Worm (Caenorhabditis elegans): Measurements from ENCODE around the gene F09B12.5.

Gene F09B12.5

DNA sequence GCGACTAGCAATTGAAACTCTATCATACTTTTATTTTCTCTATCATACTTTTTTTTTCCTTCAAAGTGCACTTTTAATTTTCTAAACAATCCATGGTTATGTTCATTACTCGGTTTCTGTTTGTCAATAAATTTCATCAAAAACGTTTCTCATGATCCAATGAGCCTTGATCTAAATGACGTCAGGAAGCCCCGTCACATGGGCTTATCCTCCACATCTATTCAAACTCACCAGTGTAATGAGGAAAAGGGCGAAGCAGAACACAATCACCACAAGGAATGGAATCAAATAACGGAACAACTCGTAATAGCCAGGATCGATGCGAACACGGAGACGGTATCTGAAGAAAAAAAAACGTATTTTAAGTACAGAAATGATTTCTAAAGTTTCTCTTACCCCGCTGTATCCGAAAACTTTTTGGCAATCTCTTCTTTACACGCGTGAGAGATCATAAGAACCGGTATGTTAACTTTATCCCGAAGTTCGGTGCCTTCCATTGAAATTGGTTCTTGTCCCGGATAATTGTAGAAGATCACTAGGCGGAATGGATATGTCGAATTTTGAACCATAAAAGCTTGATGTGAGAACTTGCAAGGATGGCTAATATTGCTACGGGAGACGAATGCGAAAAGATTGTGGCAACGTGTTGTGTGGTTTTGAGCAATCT is 45.3 kb upstream of the F09B12.5 start:
- TF ChIP-seq ekl-4 (GFP tag; IDR thresholded peaks at IDR 0.05) (no peak), tbp1 (GFP tag; optimal IDR thresholded peaks at IDR 0.05) (no peak), hlh-12 (tag; optimal IDR thresholded peaks at IDR 0.05) (no peak), pbrm-1 (GFP tag; IDR thresholded peaks at IDR 0.05) (no peak), ztf-22 (GFP tag; optimal IDR thresholded peaks at IDR 0.05) (no peak), F52B5.7 (tag; optimal IDR thresholded peaks at IDR 0.05) (no peak), akir-1 (GFP tag; optimal IDR thresholded peaks at IDR 0.05) (no peak), B0261.1 (tag; optimal IDR thresholded peaks at IDR 0.05) (no peak), bed-1 (GFP tag; IDR thresholded peaks at IDR 0.05) (no peak), chd-7 (tag; optimal IDR thresholded peaks at IDR 0.05) (no peak), F10E7.11 (tag; optimal IDR thresholded peaks at IDR 0.05) (no peak)

DNA sequence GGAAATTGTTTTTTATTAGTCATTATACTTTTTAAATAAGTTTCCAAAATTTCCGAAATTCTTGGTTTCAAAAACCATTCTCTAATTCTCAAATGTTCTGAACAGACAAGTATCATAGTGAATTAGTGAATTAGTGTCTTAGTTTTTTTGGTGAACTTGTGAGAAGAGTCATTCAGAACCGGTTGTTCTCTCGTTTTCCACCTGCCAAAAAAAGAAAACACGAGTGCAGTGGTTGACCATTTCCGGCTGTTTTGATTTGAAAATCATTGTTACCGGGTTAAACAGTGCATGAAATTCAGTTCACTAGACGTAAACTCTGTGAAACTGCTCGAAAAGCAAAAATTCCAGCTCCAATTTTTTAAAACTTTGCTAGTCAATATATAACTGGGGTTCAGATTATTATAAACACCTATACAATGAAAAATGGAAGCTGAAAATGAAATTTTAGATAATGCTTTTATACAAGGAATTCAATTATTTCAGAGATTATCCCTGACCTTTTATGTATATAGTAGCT is 44.7 kb upstream of the F09B12.5 start:
- TF ChIP-seq Y53F4B.3 (GFP tag; IDR thresholded peaks at IDR 0.05) (no peak), F57A8.1 (GFP tag; optimal IDR thresholded peaks at IDR 0.05) (no peak), nhr-80 (tag; optimal IDR thresholded peaks at IDR 0.05) (no peak), Y67H2A.10 (GFP tag; conservative IDR thresholded peaks at IDR 0.05) (no peak), somi-1 (GFP tag; optimal IDR thresholded peaks at IDR 0.05) (no peak), lsy-27 (tag; optimal IDR thresholded peaks at IDR 0.05; ENCODE audit: borderline replicate concordance, insufficient read depth) (no peak), snpc-1.1 (tag; optimal IDR thresholded peaks at IDR 0.05; ENCODE audit: insufficient read depth) (no peak), lin-26 (GFP tag; IDR thresholded peaks at IDR 0.05) (no peak), madf-8 (GFP tag; conservative IDR thresholded peaks at IDR 0.05) (no peak), hsf-1 (GFP tag; IDR thresholded peaks at IDR 0.05) (no peak), hlh-12 (tag; optimal IDR thresholded peaks at IDR 0.05) (no peak), mcd-1 (GFP tag; IDR thresholded peaks at IDR 0.05) (no peak)

DNA sequence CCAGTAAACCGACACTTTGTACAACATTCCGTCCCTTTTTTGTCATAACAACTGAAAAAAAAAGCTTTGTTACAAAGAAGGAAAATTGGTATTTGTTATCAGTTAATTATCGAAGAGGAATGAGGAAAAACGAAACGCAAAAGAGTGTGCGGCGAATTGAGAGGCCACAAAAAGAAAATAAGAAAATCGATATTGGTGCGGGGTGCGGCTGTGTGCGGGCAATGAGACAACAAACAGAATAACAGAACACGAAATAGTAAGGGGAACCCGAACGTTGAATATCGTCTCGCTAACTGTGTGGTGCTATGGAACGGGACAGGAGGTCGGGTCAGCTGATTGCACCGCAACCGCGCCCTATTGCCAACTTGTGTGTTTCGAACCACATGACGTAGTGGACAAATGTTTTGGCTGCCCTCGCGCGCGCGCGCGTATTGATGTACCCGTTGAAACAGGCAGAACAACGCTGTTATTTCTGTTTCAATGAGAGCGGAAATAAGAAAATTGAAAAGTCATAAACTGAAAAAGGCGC is 43.9 kb upstream of the F09B12.5 start, which contains the start of gene C18B12.4:
Gene C18B12.4 (minus strand): TSS at position 51 of the 529 bp plus-strand sequence.
- peak; percentile 92 for TF ChIP-seq dox-1 (GFP tag; IDR thresholded peaks at IDR 0.05)
- TF ChIP-seq K11D2.4 (GFP tag; IDR thresholded peaks at IDR 0.05) = peak; percentile 87; the same call in 1 of the 2 replicates
- TF ChIP-seq nhr-27 (tag; optimal IDR thresholded peaks at IDR 0.05) = no peak
- TF ChIP-seq mes-4 (tag; optimal IDR thresholded peaks at IDR 0.05) = no peak
- no peak; the same call in 1 of the 2 replicates for TF ChIP-seq Y53G8AR.9 (GFP tag; conservative IDR thresholded peaks at IDR 0.05)
- no peak for TF ChIP-seq Y79H2A.3 (GFP tag; conservative IDR thresholded peaks at IDR 0.05)
- TF ChIP-seq bed-2 (GFP tag; IDR thresholded peaks at IDR 0.05) = peak; percentile 74
- TF ChIP-seq F39B2.1 (GFP tag; IDR thresholded peaks at IDR 0.05) = no peak
- TF ChIP-seq hrde-1 (tag; optimal IDR thresholded peaks at IDR 0.05; ENCODE audit: borderline replicate concordance) = no peak
- TF ChIP-seq mcd-1 (GFP tag; IDR thresholded peaks at IDR 0.05) = peak; percentile 95
- peak; percentile 44 for TF ChIP-seq ztf-18 (tag; optimal IDR thresholded peaks at IDR 0.05)
- no peak for TF ChIP-seq T07F8.4 (tag; optimal IDR thresholded peaks at IDR 0.05)
- TF ChIP-seq lag-1 (GFP tag; IDR thresholded peaks at IDR 0.05) = no peak
- TF ChIP-seq chd-7 (tag; optimal IDR thresholded peaks at IDR 0.05) = peak; percentile 87
- no peak for TF ChIP-seq B0035.1 (tag; optimal IDR thresholded peaks at IDR 0.05)
- TF ChIP-seq hsf-1 (GFP tag; IDR thresholded peaks at IDR 0.05) = no peak
- TF ChIP-seq nfya-2 (GFP tag; IDR thresholded peaks at IDR 0.05) = no peak
- TF ChIP-seq gei-17 (GFP tag; optimal IDR thresholded peaks at IDR 0.05) = peak; percentile 51
- TF ChIP-seq pbrm-1 (GFP tag; IDR thresholded peaks at IDR 0.05) = peak; percentile 66; the same call in 1 of the 2 replicates
- TF ChIP-seq cebp-2 (GFP tag; IDR thresholded peaks at IDR 0.05) = no peak
- peak; percentile 94 for TF ChIP-seq ceh-27 (GFP tag; optimal IDR thresholded peaks at IDR 0.05)
- TF ChIP-seq F57C9.4 (tag; optimal IDR thresholded peaks at IDR 0.05) = no peak
- TF ChIP-seq madf-10 (tag; optimal IDR thresholded peaks at IDR 0.05) = peak; percentile 70
- peak; percentile 69 for TF ChIP-seq atf-7 (tag; optimal IDR thresholded peaks at IDR 0.05)
- peak; percentile 85 for TF ChIP-seq somi-1 (GFP tag; optimal IDR thresholded peaks at IDR 0.05)
- TF ChIP-seq bed-1 (GFP tag; IDR thresholded peaks at IDR 0.05) = no peak
- TF ChIP-seq tbx-9 (tag; optimal IDR thresholded peaks at IDR 0.05; ENCODE audit: borderline replicate concordance) = no peak
- TF ChIP-seq ccch-3 (GFP tag; optimal IDR thresholded peaks at IDR 0.05) = no peak

All from whole organism, young adult.